Fruit fly (Drosophila melanogaster): ENCODE measurements around the gene Sh3beta.

Sh3beta gene

DNA sequence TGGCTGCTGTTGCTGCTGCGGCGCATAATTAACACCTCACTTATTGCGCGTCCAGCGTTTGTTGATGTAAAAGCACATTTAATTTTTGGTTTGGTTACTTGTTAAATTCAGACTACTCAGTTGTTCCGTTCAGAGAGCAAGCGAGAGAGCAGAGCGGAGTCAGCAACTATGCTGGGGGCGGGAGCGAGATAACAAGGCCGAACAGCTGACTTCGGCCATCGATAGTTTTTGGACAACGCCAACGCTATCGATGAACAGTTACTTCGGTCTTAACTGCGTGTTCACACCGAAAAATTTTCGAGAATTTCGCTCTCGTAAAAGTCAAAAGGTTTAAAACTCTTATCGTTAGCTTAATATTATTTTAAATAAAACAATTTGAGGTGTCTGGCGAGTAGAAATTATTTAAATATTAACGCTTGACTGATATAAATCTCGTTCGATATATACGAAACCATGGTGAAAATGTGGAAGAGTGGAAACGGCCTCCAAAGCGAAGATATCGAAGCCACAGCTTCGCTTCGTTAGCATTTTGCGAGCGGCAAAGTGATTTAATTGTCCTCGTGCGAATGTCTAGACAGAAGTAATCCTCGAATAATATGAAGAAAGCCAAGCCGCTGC, 12.4 kb upstream of the Sh3beta start, which contains the start of the genes SMSr and smid (continued):
- TF ChIP-seq CG1621 (tag; optimal IDR thresholded peaks at IDR 0.05) (peak; percentile 31), CG9139 (GFP tag; optimal IDR thresholded peaks at IDR 0.05) (no peak), Eip78C (GFP tag) (peak; percentile 79), CG3032 (tag; optimal IDR thresholded peaks at IDR 0.05) (peak; percentile 56), net (GFP tag; optimal IDR thresholded peaks at IDR 0.05) (peak; percentile 19), fkh (GFP tag; optimal IDR thresholded peaks at IDR 0.05) (no peak), CG10669 (GFP tag; optimal IDR thresholded peaks at IDR 0.05) (no peak), dsx (GFP tag; optimal IDR thresholded peaks at IDR 0.05; ENCODE audit: poor library complexity, severe bottlenecking) (peak; percentile 27), CG11902 (GFP tag; optimal IDR thresholded peaks at IDR 0.05) (peak; percentile 33), fd85E (GFP tag; optimal IDR thresholded peaks at IDR 0.05) (no peak), CG6276 (GFP tag; optimal IDR thresholded peaks at IDR 0.05) (no peak), OdsH (GFP tag; optimal IDR thresholded peaks at IDR 0.05) (peak; percentile 70), Lpt (GFP tag; optimal IDR thresholded peaks at IDR 0.05) (peak; percentile 46), esn (GFP tag; optimal IDR thresholded peaks at IDR 0.05) (peak; percentile 63), ss (GFP tag; optimal IDR thresholded peaks at IDR 0.05) (peak in 1 of 2 experiments; percentile 4), CG10631 (GFP tag; optimal IDR thresholded peaks at IDR 0.05) (peak; percentile 55), CG4318 (GFP tag; optimal IDR thresholded peaks at IDR 0.05) (peak; percentile 47), CG11294 (GFP tag; IDR thresholded peaks at IDR 0.05) (no peak), Sox14 (GFP tag; optimal IDR thresholded peaks at IDR 0.05) (peak; percentile 77), CG34406 (GFP tag; optimal IDR thresholded peaks at IDR 0.05) (peak; percentile 47), svp (GFP tag) (peak; percentile 86), CG11762 (GFP tag; optimal IDR thresholded peaks at IDR 0.05; ENCODE audit: insufficient read depth) (no peak), Ets96B (tag; optimal IDR thresholded peaks at IDR 0.05) (peak; percentile 53), CG6792 (GFP tag; optimal IDR thresholded peaks at IDR 0.05) (peak; percentile 56), CG8319 (GFP tag; optimal IDR thresholded peaks at IDR 0.05) (peak; percentile 7), CG6163 (GFP tag; IDR thresholded peaks at IDR 0.05) (peak; percentile 41; the same call in 1 of the 3 replicates), CG6808 (GFP tag; optimal IDR thresholded peaks at IDR 0.05) (peak; percentile 5), CG6854 (GFP tag; optimal IDR thresholded peaks at IDR 0.05) (peak; percentile 44)

DNA sequence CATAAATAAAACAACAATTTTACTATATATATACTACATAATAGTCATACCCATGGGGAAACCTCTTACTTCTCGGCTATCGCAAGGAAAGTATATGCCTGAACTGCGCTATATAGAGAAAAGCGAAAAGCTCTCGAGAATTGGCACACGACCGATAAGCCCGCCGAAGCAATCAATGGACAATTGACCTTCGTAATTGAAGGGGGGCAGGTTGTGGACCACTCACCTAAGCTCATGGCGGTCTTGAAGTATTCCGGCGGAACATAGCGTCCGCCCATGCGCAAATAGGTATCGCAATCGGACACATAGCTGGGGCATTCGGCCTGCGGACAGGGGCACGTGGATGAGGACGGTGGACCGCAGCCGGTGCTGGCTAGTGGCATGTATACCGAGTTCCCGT, 11.3 kb upstream of the Sh3beta start:
- TF ChIP-seq dsx (GFP tag; optimal IDR thresholded peaks at IDR 0.05; ENCODE audit: poor library complexity, severe bottlenecking) (no peak), svp (GFP tag) (peak; percentile 97), dac (GFP tag; optimal IDR thresholded peaks at IDR 0.05) (no peak), achi (GFP tag; optimal IDR thresholded peaks at IDR 0.05) (no peak), topi (GFP tag; optimal IDR thresholded peaks at IDR 0.05) (no peak), CG11294 (GFP tag; IDR thresholded peaks at IDR 0.05) (no peak), acj6 (GFP tag; optimal IDR thresholded peaks at IDR 0.05) (no peak)

DNA sequence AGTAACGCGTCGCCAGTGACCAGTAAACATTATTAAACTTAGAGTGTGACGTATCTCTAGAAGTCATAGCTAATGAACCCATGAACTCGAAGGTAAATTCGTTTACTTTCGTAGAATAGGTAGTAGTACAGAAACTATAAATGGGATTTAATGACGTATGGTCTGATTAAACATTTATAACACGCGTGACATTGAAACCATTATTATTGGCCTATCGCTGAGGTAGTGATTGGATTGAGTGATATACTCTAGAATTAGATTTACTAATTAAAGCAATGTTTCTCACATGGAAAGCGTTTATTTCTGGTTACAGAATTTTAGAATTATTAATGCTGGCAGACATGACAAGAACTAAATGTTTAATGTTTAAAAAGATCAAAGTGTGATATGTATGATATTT, 7.8 kb upstream of the Sh3beta start:
- TF ChIP-seq Eip78C (GFP tag) (no peak), OdsH (GFP tag; optimal IDR thresholded peaks at IDR 0.05) (no peak), acj6 (GFP tag; optimal IDR thresholded peaks at IDR 0.05) (no peak), CG3919 (GFP tag; optimal IDR thresholded peaks at IDR 0.05) (no peak), Eip75B (GFP tag; optimal IDR thresholded peaks at IDR 0.05) (no peak), CG11294 (GFP tag; IDR thresholded peaks at IDR 0.05) (no peak), CG10669 (GFP tag; optimal IDR thresholded peaks at IDR 0.05) (no peak), topi (GFP tag; optimal IDR thresholded peaks at IDR 0.05) (no peak), CG31627 (GFP tag; optimal IDR thresholded peaks at IDR 0.05) (no peak), fkh (GFP tag; optimal IDR thresholded peaks at IDR 0.05) (no peak)

DNA sequence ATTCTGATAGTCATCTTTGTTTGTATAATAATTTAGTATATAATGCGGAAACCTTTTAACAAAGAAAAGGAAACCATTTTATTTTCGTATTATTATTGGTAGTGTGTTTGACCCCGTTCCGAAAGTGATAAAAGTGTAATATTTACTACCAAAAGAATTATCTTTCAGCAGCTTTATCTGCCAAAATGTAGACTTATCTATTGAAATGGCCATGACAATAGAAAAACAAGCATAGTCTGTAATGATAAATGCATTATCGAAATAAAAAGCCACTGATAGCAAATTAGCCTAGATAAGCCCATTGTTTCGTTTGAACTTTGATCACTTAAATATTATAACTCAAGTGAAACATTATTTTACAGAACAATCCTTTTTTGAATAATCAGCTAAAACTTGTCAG, 7.1 kb upstream of the Sh3beta start:
- TF ChIP-seq svp (GFP tag) (peak; percentile 6), vri (GFP tag; optimal IDR thresholded peaks at IDR 0.05) (peak; percentile 15), pdm3 (GFP tag; optimal IDR thresholded peaks at IDR 0.05) (no peak)

Measured in whole organism, prepupa.